Worm (Caenorhabditis elegans) whole organism, L2 larva: ENCODE results near the gene clec-149.

Experiments used
- ama-1 ChIP-seq: fragments of 150-350 bp; optimal IDR thresholded peaks from 2 replicates; lab custom pipeline; 2018; ENCODE audit warnings: inconsistent platforms
- ceh-16 ChIP-seq: fragments of 150-350 bp; optimal IDR thresholded peaks from 2 replicates; lab custom pipeline; 2014; ENCODE audit warnings: missing biosample characterization, missing genetic modification characterization
- ceh-82 ChIP-seq: fragments of 150-350 bp; optimal IDR thresholded peaks from 2 replicates; lab custom pipeline; 2014; ENCODE audit warnings: missing biosample characterization, missing genetic modification characterization
- dmd-4 ChIP-seq: sonication (generic microtip); optimal IDR thresholded peaks from 2 replicates; lab custom pipeline; 2017; ENCODE audit warnings: missing biosample characterization, missing genetic modification characterization
- elt-1 ChIP-seq: fragments of 150-350 bp; optimal IDR thresholded peaks from 2 replicates; lab custom pipeline; 2014; ENCODE audit warnings: missing biosample characterization, missing genetic modification characterization
- fos-1 ChIP-seq: fragments of 150-350 bp; optimal IDR thresholded peaks from 2 replicates; lab custom pipeline; 2014; ENCODE audit warnings: missing biosample characterization, missing genetic modification characterization
- lsy-2 ChIP-seq, 2 experiments: fragments of 150-350 bp in 1 of 2; sonication (generic microtip) in 1 of 2; optimal IDR thresholded peaks; 2 replicates each; lab custom pipeline; 2014 to 2017; ENCODE audit warnings: missing biosample characterization in 2 of 2, missing genetic modification characterization in 2 of 2
- mdl-1 ChIP-seq, 2 experiments: fragments of 150-350 bp in 1 of 2; sonication (generic microtip) in 1 of 2; optimal IDR thresholded peaks; 2 replicates each; lab custom pipeline; 2017; ENCODE audit warnings: missing biosample characterization in 2 of 2, missing genetic modification characterization in 2 of 2
- nhr-25 ChIP-seq: fragments of 150-350 bp; sonication (generic microtip); optimal IDR thresholded peaks from 3 replicates; lab custom pipeline; 2014; ENCODE audit warnings: missing biosample characterization, missing genetic modification characterization
- nhr-6 ChIP-seq: fragments of 150-350 bp; optimal IDR thresholded peaks from 2 replicates; lab custom pipeline; 2014; ENCODE audit warnings: missing biosample characterization, missing genetic modification characterization
- unc-62 ChIP-seq: fragments of 150-350 bp; optimal IDR thresholded peaks from 2 replicates; lab custom pipeline; 2014; ENCODE audit warnings: missing biosample characterization, missing genetic modification reagents, missing genetic modification characterization

- TF ChIP-seq elt-1 (tag; lab: Kevin White, UChicago) (no peak), dmd-4 (tag; lab: Kevin White, UChicago) (no peak), ama-1 (lab: Kevin White, UChicago) (no peak), ceh-82 (tag; lab: Kevin White, UChicago) (no peak), fos-1 (no peak), lsy-2 (tag; optimal IDR thresholded peaks at IDR 0.05; lab: Kevin White, UChicago) (no peak), ceh-16 (no peak), nhr-6 (tag; lab: Kevin White, UChicago) (no peak), nhr-25 (no peak), mdl-1 (tag; optimal IDR thresholded peaks at IDR 0.05; lab: Kevin White, UChicago) (no peak), unc-62 (GFP tag; lab: Kevin White, UChicago) (no peak)
These were observed 27.9 kb upstream of the clec-149 start, which contains the start of gene trpp-11 for ce11 chrIII:794984-795596.
